Worm (Caenorhabditis elegans) whole organism, early embryonic: ENCODE results near the gene sul-2.

Experiments used
- ama-1 ChIP-seq: fragments of 150-350 bp; optimal IDR thresholded peaks from 2 replicates; lab custom pipeline; 2014
- flt-1 ChIP-seq: fragments of 200-800 bp; sonication (Bioruptor generic); IDR thresholded peaks from 2 replicates; pipeline ENCODE4 v1.3.6; 2022; ENCODE audit warnings: missing genetic modification characterization, missing compliant biosample characterization
- hmg-4 ChIP-seq: fragments of 200-800 bp; sonication (Bioruptor generic); optimal IDR thresholded peaks from 2 replicates; lab custom pipeline; 2018; ENCODE audit warnings: mild to moderate bottlenecking, missing genetic modification characterization, missing compliant biosample characterization
- pes-1 ChIP-seq: fragments of 200-800 bp; sonication (Bioruptor generic); IDR thresholded peaks from 2 replicates; pipeline ENCODE4 v1.3.6; 2022; ENCODE audit warnings: missing genetic modification reagents, missing genetic modification characterization, missing compliant biosample characterization
- sea-1 ChIP-seq: fragments of 200-800 bp; sonication (Bioruptor generic); conservative IDR thresholded peaks from 2 replicates; pipeline ENCODE4 v1.3.6; 2022; ENCODE audit warnings: missing genetic modification characterization, missing compliant biosample characterization
- tbx-11 ChIP-seq: fragments of 200-800 bp; sonication (Bioruptor generic); IDR thresholded peaks from 2 replicates; pipeline ENCODE4 v1.3.6; 2022; ENCODE audit warnings: missing genetic modification characterization, missing compliant biosample characterization
- tbx-37 ChIP-seq: fragments of 200-800 bp; sonication (Bioruptor generic); conservative IDR thresholded peaks from 2 replicates; pipeline ENCODE4 v1.3.6; 2022; ENCODE audit warnings: missing genetic modification reagents, missing genetic modification characterization, missing compliant biosample characterization
- tra-4 ChIP-seq: sonication (generic microtip); optimal IDR thresholded peaks from 2 replicates; lab custom pipeline; 2017; ENCODE audit warnings: missing genetic modification characterization, missing compliant biosample characterization

ce11 chrV:8185737-8186136 lies 28.2 kb downstream of the sul-2 start, which contains the start of gene F20D6.2:
- no peak for TF ChIP-seq hmg-4 (GFP tag; lab: Kevin White, UChicago)
- no peak for TF ChIP-seq tra-4 (tag; lab: Kevin White, UChicago)
- no peak for TF ChIP-seq flt-1 (GFP tag; lab: Robert Waterston, UW)
- no peak for TF ChIP-seq tbx-37 (GFP tag; lab: Robert Waterston, UW)
- no peak for TF ChIP-seq ama-1 (lab: Kevin White, UChicago)
- TF ChIP-seq pes-1 (GFP tag; lab: Robert Waterston, UW) = no peak
- TF ChIP-seq sea-1 (GFP tag; lab: Robert Waterston, UW) = no peak
- no peak for TF ChIP-seq tbx-11 (GFP tag; lab: Robert Waterston, UW)
